Worm (Caenorhabditis elegans): Measurements from ENCODE around the gene spe-17.

- TF ChIP-seq tbx-2 (tag; optimal IDR thresholded peaks at IDR 0.05) (no peak), T23F11.4 (GFP tag; optimal IDR thresholded peaks at IDR 0.05) (no peak), fkh-10 (GFP tag; optimal IDR thresholded peaks at IDR 0.05) (no peak), K09A11.1 (tag; optimal IDR thresholded peaks at IDR 0.05; ENCODE audit: insufficient read depth) (no peak), pros-1 (tag; optimal IDR thresholded peaks at IDR 0.05) (no peak), dve-1 (tag; optimal IDR thresholded peaks at IDR 0.05) (no peak), dmd-4 (tag; optimal IDR thresholded peaks at IDR 0.05; ENCODE audit: borderline replicate concordance) (no peak), unc-42 (tag; optimal IDR thresholded peaks at IDR 0.05) (no peak), ceh-48 (tag; optimal IDR thresholded peaks at IDR 0.05) (no peak), ets-4 (tag; optimal IDR thresholded peaks at IDR 0.05) (no peak)
These were observed 27.2 kb downstream of the spe-17 start for ce11 chrIV:12040431-12040830.
